Fruit fly (Drosophila melanogaster): Measurements from ENCODE around the gene CG14785.

- TF ChIP-seq Rel (GFP tag; optimal IDR thresholded peaks at IDR 0.05) (no peak), Rel (tag; optimal IDR thresholded peaks at IDR 0.05) (peak; percentile 33), Dfd (GFP tag; optimal IDR thresholded peaks at IDR 0.05) (no peak), psq (GFP tag; optimal IDR thresholded peaks at IDR 0.05) (no peak), dl (GFP tag; optimal IDR thresholded peaks at IDR 0.05; ENCODE audit: insufficient read depth in 1 of 2, partially characterized antibody in 2 of 2) (no peak), sv (GFP tag; optimal IDR thresholded peaks at IDR 0.05) (no peak), pan (optimal IDR thresholded peaks at IDR 0.05) (no peak), foxo (GFP tag; optimal IDR thresholded peaks at IDR 0.05) (no peak), Sp1 (GFP tag; optimal IDR thresholded peaks at IDR 0.05) (no peak), h (GFP tag; optimal IDR thresholded peaks at IDR 0.05) (no peak), Myc (optimal IDR thresholded peaks at IDR 0.05) (no peak), GATAd (GFP tag; optimal IDR thresholded peaks at IDR 0.05) (no peak), tai (GFP tag; optimal IDR thresholded peaks at IDR 0.05) (no peak), Jra (GFP tag; optimal IDR thresholded peaks at IDR 0.05) (no peak), HLH106 (tag; optimal IDR thresholded peaks at IDR 0.05) (no peak)
These were observed 23.6 kb upstream of the CG14785 start for dm6 chrX:1480426-1480825.
